Worm (Caenorhabditis elegans) whole organism, L2 larva: ENCODE measurements around the gene F49E11.2.

Experiments
- C34F6.9 ChIP-seq: fragments of 150-350 bp; optimal IDR thresholded peaks from 2 replicates; lab custom pipeline; 2014; ENCODE audit warnings: missing biosample characterization, missing genetic modification characterization
- mbf-1 ChIP-seq: sonication (generic microtip); optimal IDR thresholded peaks from 2 replicates; lab custom pipeline; 2017; ENCODE audit warnings: missing biosample characterization, missing genetic modification characterization
- nhr-237 ChIP-seq: fragments of 150-350 bp; optimal IDR thresholded peaks from 2 replicates; lab custom pipeline; 2014; ENCODE audit warnings: missing biosample characterization, missing genetic modification characterization
- nhr-77 ChIP-seq: fragments of 150-350 bp; optimal IDR thresholded peaks from 2 replicates; lab custom pipeline; 2014; ENCODE audit warnings: missing biosample characterization, missing genetic modification characterization
- unc-55 ChIP-seq: fragments of 150-350 bp; sonication (generic microtip); optimal IDR thresholded peaks from 3 replicates; lab custom pipeline; 2014; ENCODE audit warnings: missing biosample characterization, missing genetic modification reagents, missing genetic modification characterization

ce11 chrIV:13035302-13035701, 3.5 kb downstream of the F49E11.2 start:
- TF ChIP-seq nhr-237 (tag; lab: Kevin White, UChicago) (no peak), unc-55 (GFP tag; lab: Kevin White, UChicago) (no peak), C34F6.9 (tag; lab: Kevin White, UChicago) (no peak), nhr-77 (tag; lab: Kevin White, UChicago) (no peak), mbf-1 (no peak)
